Fruit fly (Drosophila melanogaster): ENCODE results near the gene Spase22-23.
A peak's percentile ranks its signal among the peaks of the same experiment; 100 is the strongest.

Spase22-23 gene

dm6 chr3R:24226744-24227143, 3.1 kb downstream of the Spase22-23 start, which contains the start of the genes Spps and CG13609 (continued):
- no peak for TF ChIP-seq CG9817 (tag; optimal IDR thresholded peaks at IDR 0.05)
- TF ChIP-seq trem (tag; optimal IDR thresholded peaks at IDR 0.05): peak; percentile 88
- no peak for TF ChIP-seq CG10274 (GFP tag; optimal IDR thresholded peaks at IDR 0.05)
- TF ChIP-seq pb (GFP tag; optimal IDR thresholded peaks at IDR 0.05): no peak
- no peak for TF ChIP-seq nau (GFP tag; optimal IDR thresholded peaks at IDR 0.05)
- peak; percentile 4 for TF ChIP-seq dmrt11E (tag; optimal IDR thresholded peaks at IDR 0.05)
- no peak for TF ChIP-seq Drgx (GFP tag; IDR thresholded peaks at IDR 0.05)
- TF ChIP-seq CG7556 (GFP tag; optimal IDR thresholded peaks at IDR 0.05): no peak
- no peak for TF ChIP-seq CG11695 (GFP tag; IDR thresholded peaks at IDR 0.05)
- no peak for TF ChIP-seq H15 (GFP tag; IDR thresholded peaks at IDR 0.05)
- no peak for TF ChIP-seq NC2α (GFP tag; optimal IDR thresholded peaks at IDR 0.05)
- TF ChIP-seq shn (GFP tag; optimal IDR thresholded peaks at IDR 0.05): no peak
- TF ChIP-seq CG34376 (GFP tag; optimal IDR thresholded peaks at IDR 0.05): peak; percentile 14
- TF ChIP-seq klu (GFP tag; IDR thresholded peaks at IDR 0.05): no peak
- TF ChIP-seq ems (GFP tag; optimal IDR thresholded peaks at IDR 0.05): peak; percentile 1
- no peak for TF ChIP-seq CG5245 (GFP tag; optimal IDR thresholded peaks at IDR 0.05)
- TF ChIP-seq CG43689 (GFP tag; IDR thresholded peaks at IDR 0.05): no peak
- peak; percentile 83 for TF ChIP-seq unc-4 (GFP tag; IDR thresholded peaks at IDR 0.05; ENCODE audit: partially characterized antibody)
- no peak for TF ChIP-seq tll (GFP tag; optimal IDR thresholded peaks at IDR 0.05)
- no peak for TF ChIP-seq E2f1 (GFP tag; IDR thresholded peaks at IDR 0.05)
- no peak for TF ChIP-seq Vsx1 (GFP tag; optimal IDR thresholded peaks at IDR 0.05)
- TF ChIP-seq Trl (optimal IDR thresholded peaks at IDR 0.05): no peak
- TF ChIP-seq Trl (GFP tag; optimal IDR thresholded peaks at IDR 0.05): no peak
- peak; percentile 85 for TF ChIP-seq CG1603 (tag; optimal IDR thresholded peaks at IDR 0.05)
- TF ChIP-seq CG18262 (tag; optimal IDR thresholded peaks at IDR 0.05): no peak
- peak; percentile 78 for TF ChIP-seq Ets65A (GFP tag)
- no peak for TF ChIP-seq Atf6 (GFP tag; IDR thresholded peaks at IDR 0.05)
- TF ChIP-seq CG12391 (tag; optimal IDR thresholded peaks at IDR 0.05): peak; percentile 31
- no peak for TF ChIP-seq wdn (GFP tag; IDR thresholded peaks at IDR 0.05)
- no peak for TF ChIP-seq CkIIα-i1 (GFP tag; IDR thresholded peaks at IDR 0.05)
- TF ChIP-seq NK7.1 (GFP tag; optimal IDR thresholded peaks at IDR 0.05): no peak
- no peak for TF ChIP-seq en (GFP tag; optimal IDR thresholded peaks at IDR 0.05)
- TF ChIP-seq CG15601 (tag; optimal IDR thresholded peaks at IDR 0.05): no peak
- no peak for TF ChIP-seq da (GFP tag; optimal IDR thresholded peaks at IDR 0.05)
- TF ChIP-seq jigr1 (GFP tag; IDR thresholded peaks at IDR 0.05): no peak
- no peak for TF ChIP-seq sim (GFP tag; IDR thresholded peaks at IDR 0.05)
- TF ChIP-seq Hr3 (GFP tag; optimal IDR thresholded peaks at IDR 0.05): no peak
- TF ChIP-seq Six4 (GFP tag; optimal IDR thresholded peaks at IDR 0.05): no peak
- TF ChIP-seq pros (GFP tag; optimal IDR thresholded peaks at IDR 0.05): no peak
- TF ChIP-seq CG17186 (GFP tag; optimal IDR thresholded peaks at IDR 0.05): peak; percentile 67
- TF ChIP-seq sqz (GFP tag; optimal IDR thresholded peaks at IDR 0.05): no peak
- TF ChIP-seq CG15479 (GFP tag; optimal IDR thresholded peaks at IDR 0.05): no peak
- no peak for TF ChIP-seq toy (GFP tag; IDR thresholded peaks at IDR 0.05)
- no peak for TF ChIP-seq vfl (GFP tag; optimal IDR thresholded peaks at IDR 0.05)
- no peak for TF ChIP-seq Optix (GFP tag; IDR thresholded peaks at IDR 0.05)
- no peak for TF ChIP-seq scrt (GFP tag; optimal IDR thresholded peaks at IDR 0.05)
- TF ChIP-seq ash1 (GFP tag; optimal IDR thresholded peaks at IDR 0.05): no peak
- TF ChIP-seq sd (tag; optimal IDR thresholded peaks at IDR 0.05): no peak
- TF ChIP-seq CG12744 (GFP tag; optimal IDR thresholded peaks at IDR 0.05): no peak
- no peak for TF ChIP-seq H2.0 (GFP tag; IDR thresholded peaks at IDR 0.05)
- TF ChIP-seq Lim3 (GFP tag; IDR thresholded peaks at IDR 0.05): no peak
- TF ChIP-seq cas (GFP tag; IDR thresholded peaks at IDR 0.05): no peak
- no peak for TF ChIP-seq Gsc (GFP tag; IDR thresholded peaks at IDR 0.05)
